Fruit fly (Drosophila melanogaster) whole organism, prepupa: Measurements from ENCODE around the gene cmet.

Source experiments
- CG8319 ChIP-seq: fragments of 200-800 bp; sonication (Bioruptor generic); optimal IDR thresholded peaks from 3 replicates; lab custom pipeline; 2016; ENCODE audit warnings: missing biosample characterization, missing genetic modification characterization
- Eip78C ChIP-seq: fragments of 200-800 bp; sonication (Bioruptor generic); peaks from one replicate; lab custom pipeline; 2016; ENCODE audit warnings: missing biosample characterization, missing genetic modification characterization
- Lpt ChIP-seq: fragments of 200-800 bp; sonication (Bioruptor generic); optimal IDR thresholded peaks from 3 replicates; lab custom pipeline; 2016; ENCODE audit warnings: missing biosample characterization, missing genetic modification characterization
- Met ChIP-seq: fragments of 200-800 bp; sonication (Bioruptor generic); optimal IDR thresholded peaks from 3 replicates; lab custom pipeline; 2016; ENCODE audit warnings: missing biosample characterization, missing genetic modification characterization
- Sox15 ChIP-seq: fragments of 200-800 bp; sonication (Bioruptor generic); optimal IDR thresholded peaks from 3 replicates; lab custom pipeline; 2016; ENCODE audit warnings: missing biosample characterization, missing genetic modification characterization

- TF ChIP-seq CG8319 (GFP tag; lab: Kevin White, UChicago) (no peak), Lpt (GFP tag; lab: Kevin White, UChicago) (no peak), Eip78C (GFP tag; lab: Kevin White, UChicago) (no peak), Met (GFP tag; lab: Kevin White, UChicago) (no peak), Sox15 (GFP tag; lab: Kevin White, UChicago) (no peak)
These were observed 49.9 kb downstream of the cmet start for dm6 chr2L:11218918-11219317.
